Fruit fly (Drosophila melanogaster): ENCODE results near the gene hiw.

- TF ChIP-seq Bdp1 (GFP tag; optimal IDR thresholded peaks at IDR 0.05) = no peak
- TF ChIP-seq CG11456 (GFP tag; IDR thresholded peaks at IDR 0.05) = no peak
- TF ChIP-seq CG12942 (GFP tag; optimal IDR thresholded peaks at IDR 0.05) = no peak
- TF ChIP-seq H15 (GFP tag; IDR thresholded peaks at IDR 0.05) = no peak
- no peak for TF ChIP-seq CG4360 (GFP tag; IDR thresholded peaks at IDR 0.05)
- TF ChIP-seq jing (GFP tag; optimal IDR thresholded peaks at IDR 0.05) = no peak
- TF ChIP-seq twi (tag; optimal IDR thresholded peaks at IDR 0.05) = no peak
- no peak for TF ChIP-seq CG11723 (GFP tag; optimal IDR thresholded peaks at IDR 0.05)
- TF ChIP-seq repo (GFP tag; optimal IDR thresholded peaks at IDR 0.05) = no peak
- no peak for TF ChIP-seq zen (tag; optimal IDR thresholded peaks at IDR 0.05)
- TF ChIP-seq az2 (GFP tag; optimal IDR thresholded peaks at IDR 0.05) = no peak
- TF ChIP-seq Atf6 (GFP tag; IDR thresholded peaks at IDR 0.05) = no peak
- no peak for TF ChIP-seq CG12744 (GFP tag; optimal IDR thresholded peaks at IDR 0.05)
- no peak for TF ChIP-seq CG14667 (GFP tag; IDR thresholded peaks at IDR 0.05)
Measured at dm6 chrX:15024728-15025127, 38.5 kb downstream of the hiw start.
